Fruit fly (Drosophila melanogaster) whole organism, wandering third instar larva: ENCODE measurements around the gene CG31730.

ENCODE experiments used
- N ChIP-seq: fragments of >200 bp; optimal IDR thresholded peaks from 2 replicates; lab custom pipeline; 2018; ENCODE audit warnings: missing biosample characterization, missing external identifiers, missing genetic modification characterization
- usp ChIP-seq: fragments of >200 bp; optimal IDR thresholded peaks from 2 replicates; lab custom pipeline; 2017; ENCODE audit warnings: missing biosample characterization, missing genetic modification characterization

dm6 chr2L:13290276-13291065, 30.9 kb upstream of the CG31730 start:
- no peak for TF ChIP-seq N (GFP tag; lab: Kevin White, UChicago)
- no peak for TF ChIP-seq usp (GFP tag; lab: Kevin White, UChicago)
